Worm (Caenorhabditis elegans): ENCODE data around the gene T14G10.8.

DNA sequence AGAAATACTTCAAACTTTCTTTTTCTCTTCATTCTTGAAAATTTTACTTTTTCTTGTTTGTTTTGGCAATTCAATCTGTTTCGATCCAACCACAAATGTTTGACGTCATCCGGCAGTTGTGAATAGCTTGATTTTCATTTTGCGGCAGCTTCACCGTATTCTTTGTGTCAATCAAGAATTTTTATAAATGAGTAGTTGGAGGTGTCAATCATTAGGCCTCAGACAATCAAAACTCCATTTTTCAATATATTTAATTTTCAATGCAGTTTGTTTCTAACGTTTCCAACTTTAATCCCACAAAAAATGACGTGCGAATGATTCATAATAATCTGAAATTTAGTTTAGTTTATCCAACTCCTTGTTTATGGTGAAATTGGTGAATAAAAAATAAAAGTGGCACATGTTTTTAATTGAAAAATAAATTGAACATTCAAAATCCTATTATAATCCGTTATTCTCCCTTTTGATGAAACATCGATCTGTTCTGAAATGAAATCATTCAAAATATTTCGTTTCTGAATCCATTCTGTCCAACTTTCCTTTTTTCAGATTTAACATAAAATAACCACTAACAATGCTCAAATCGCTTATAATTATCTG is 10.8 kb upstream of the T14G10.8 start, which contains the start of gene ttr-53:
- no peak for TF ChIP-seq ref-2 (tag; optimal IDR thresholded peaks at IDR 0.05)
- no peak for TF ChIP-seq nhr-11 (tag; optimal IDR thresholded peaks at IDR 0.05)
- TF ChIP-seq fkh-10 (GFP tag; optimal IDR thresholded peaks at IDR 0.05) = no peak
